Fruit fly (Drosophila melanogaster): Measurements from ENCODE around the gene dsd.

dsd gene

DNA sequence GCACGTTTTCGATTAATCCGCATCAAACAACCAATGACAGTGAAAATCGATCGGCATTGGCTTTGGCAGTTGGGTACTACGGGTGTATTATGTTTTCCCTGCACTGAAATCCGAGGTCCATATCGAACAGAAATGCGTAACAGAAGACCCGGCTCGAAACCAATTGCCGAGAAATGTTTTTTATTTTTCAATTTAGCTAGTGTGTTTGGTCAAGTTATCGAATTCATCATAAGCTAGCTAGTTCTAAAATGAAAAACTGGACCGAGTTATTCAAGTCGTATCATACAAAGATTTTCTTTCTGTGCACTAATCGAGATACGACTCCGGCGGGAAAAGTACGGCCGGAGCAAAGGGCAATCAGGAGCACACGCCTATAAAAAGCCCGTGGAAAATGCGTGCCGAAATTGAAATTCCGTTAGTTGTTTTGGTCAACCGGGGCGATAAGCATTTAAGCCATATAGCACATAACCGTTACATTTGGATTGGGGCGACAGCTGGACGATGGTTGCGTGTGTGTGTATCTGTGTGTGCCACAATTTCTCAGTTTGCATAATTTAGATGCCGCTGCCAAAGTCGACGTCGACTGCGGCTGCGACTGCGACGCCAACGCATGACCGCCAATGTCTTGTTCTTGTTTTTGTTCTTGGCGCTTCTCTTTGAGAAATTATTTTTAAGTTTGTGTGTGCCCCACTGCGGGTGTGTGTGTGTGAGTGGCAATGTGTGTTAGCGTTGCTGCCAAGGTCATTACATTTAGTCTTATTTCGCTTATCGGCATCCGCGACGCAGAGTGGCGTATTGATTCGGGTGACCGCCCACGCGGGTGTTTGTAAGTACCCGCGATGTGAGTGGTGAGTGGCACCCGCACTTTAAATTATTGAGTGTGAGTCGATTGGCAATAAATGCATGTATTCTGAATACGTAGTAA lies 2.2 kb upstream of the dsd start:
- TF ChIP-seq lola (GFP tag; optimal IDR thresholded peaks at IDR 0.05) (no peak), brk (GFP tag; optimal IDR thresholded peaks at IDR 0.05) (no peak), Sp1 (GFP tag; optimal IDR thresholded peaks at IDR 0.05) (no peak), sv (GFP tag; optimal IDR thresholded peaks at IDR 0.05) (no peak), N (GFP tag; optimal IDR thresholded peaks at IDR 0.05) (no peak), CrebA (GFP tag; optimal IDR thresholded peaks at IDR 0.05; ENCODE audit: borderline replicate concordance) (no peak), Jra (GFP tag; optimal IDR thresholded peaks at IDR 0.05) (no peak), CG32264 (GFP tag; optimal IDR thresholded peaks at IDR 0.05) (no peak), Dfd (GFP tag; optimal IDR thresholded peaks at IDR 0.05) (no peak), dsf (GFP tag; optimal IDR thresholded peaks at IDR 0.05; ENCODE audit: borderline replicate concordance) (no peak), Dif (GFP tag; optimal IDR thresholded peaks at IDR 0.05; ENCODE audit: partially characterized antibody) (no peak), rgr (GFP tag; optimal IDR thresholded peaks at IDR 0.05) (no peak), Rel (GFP tag; optimal IDR thresholded peaks at IDR 0.05) (no peak), Rel (tag; optimal IDR thresholded peaks at IDR 0.05) (no peak)

DNA sequence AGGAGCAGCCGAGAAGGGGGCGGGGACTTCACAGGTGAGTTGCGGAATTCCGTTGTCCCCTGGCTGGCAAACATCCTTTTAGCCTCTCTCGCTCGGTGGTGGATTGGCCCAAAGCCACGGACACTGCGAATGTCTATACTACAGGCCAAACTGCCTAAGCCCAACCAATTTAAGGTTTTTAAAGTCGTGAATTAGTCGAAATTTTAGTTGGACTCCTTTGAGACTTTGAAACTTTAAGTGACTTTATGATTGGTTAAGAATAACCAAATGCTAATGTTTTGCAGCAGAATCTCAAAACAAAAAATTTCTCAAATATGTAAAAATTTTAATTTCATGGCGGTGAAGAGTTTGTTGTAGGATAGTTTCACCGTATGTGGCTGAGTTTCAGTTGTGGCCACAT lies 1.3 kb upstream of the dsd start:
- TF ChIP-seq Sp1 (GFP tag; optimal IDR thresholded peaks at IDR 0.05) (no peak), Rel (GFP tag; optimal IDR thresholded peaks at IDR 0.05) (no peak), Rel (tag; optimal IDR thresholded peaks at IDR 0.05) (no peak), HLH106 (tag; optimal IDR thresholded peaks at IDR 0.05) (no peak), Hr83 (GFP tag; optimal IDR thresholded peaks at IDR 0.05; ENCODE audit: poor library complexity, severe bottlenecking) (no peak), dmrt93B (GFP tag; optimal IDR thresholded peaks at IDR 0.05) (no peak), Vsx2 (GFP tag; optimal IDR thresholded peaks at IDR 0.05; ENCODE audit: partially characterized antibody) (no peak), CrebA (GFP tag; optimal IDR thresholded peaks at IDR 0.05; ENCODE audit: borderline replicate concordance) (no peak), fru (GFP tag; optimal IDR thresholded peaks at IDR 0.05) (no peak), jim (GFP tag; optimal IDR thresholded peaks at IDR 0.05) (no peak), Jra (GFP tag; optimal IDR thresholded peaks at IDR 0.05) (no peak), ey (GFP tag; optimal IDR thresholded peaks at IDR 0.05) (no peak), lola (GFP tag; optimal IDR thresholded peaks at IDR 0.05) (no peak), GATAd (GFP tag; optimal IDR thresholded peaks at IDR 0.05) (no peak), Dfd (GFP tag; optimal IDR thresholded peaks at IDR 0.05) (no peak), Dif (GFP tag; optimal IDR thresholded peaks at IDR 0.05; ENCODE audit: partially characterized antibody) (no peak), tai (GFP tag; optimal IDR thresholded peaks at IDR 0.05) (no peak), sage (GFP tag; optimal IDR thresholded peaks at IDR 0.05) (no peak), Myc (optimal IDR thresholded peaks at IDR 0.05) (no peak)

DNA sequence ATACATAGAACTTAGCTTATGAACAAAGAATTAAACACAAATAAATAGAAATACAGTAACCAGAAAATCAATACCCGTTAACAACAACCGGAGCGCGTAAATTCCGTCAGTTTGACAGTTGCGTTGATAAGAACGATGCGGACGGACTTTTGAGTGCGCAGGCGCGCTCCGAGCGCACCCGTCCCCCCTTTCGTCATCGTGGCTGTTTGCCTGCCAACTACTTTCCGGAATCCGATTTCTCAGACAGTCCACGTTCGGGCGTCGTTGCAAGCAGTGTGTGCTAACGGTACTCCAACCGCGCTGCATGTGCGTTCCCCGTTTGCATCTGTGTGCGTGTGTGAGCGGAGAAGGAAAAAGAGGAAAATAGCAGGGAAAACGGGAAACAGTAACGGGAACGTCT lies 804 bp upstream of the dsd start:
- TF ChIP-seq lola (GFP tag; optimal IDR thresholded peaks at IDR 0.05), result no peak
- TF ChIP-seq Jra (GFP tag; optimal IDR thresholded peaks at IDR 0.05), result no peak
- TF ChIP-seq Myc (optimal IDR thresholded peaks at IDR 0.05), result no peak
- no peak for TF ChIP-seq pan (optimal IDR thresholded peaks at IDR 0.05)
- TF ChIP-seq Hnf4 (GFP tag; optimal IDR thresholded peaks at IDR 0.05), result no peak

DNA sequence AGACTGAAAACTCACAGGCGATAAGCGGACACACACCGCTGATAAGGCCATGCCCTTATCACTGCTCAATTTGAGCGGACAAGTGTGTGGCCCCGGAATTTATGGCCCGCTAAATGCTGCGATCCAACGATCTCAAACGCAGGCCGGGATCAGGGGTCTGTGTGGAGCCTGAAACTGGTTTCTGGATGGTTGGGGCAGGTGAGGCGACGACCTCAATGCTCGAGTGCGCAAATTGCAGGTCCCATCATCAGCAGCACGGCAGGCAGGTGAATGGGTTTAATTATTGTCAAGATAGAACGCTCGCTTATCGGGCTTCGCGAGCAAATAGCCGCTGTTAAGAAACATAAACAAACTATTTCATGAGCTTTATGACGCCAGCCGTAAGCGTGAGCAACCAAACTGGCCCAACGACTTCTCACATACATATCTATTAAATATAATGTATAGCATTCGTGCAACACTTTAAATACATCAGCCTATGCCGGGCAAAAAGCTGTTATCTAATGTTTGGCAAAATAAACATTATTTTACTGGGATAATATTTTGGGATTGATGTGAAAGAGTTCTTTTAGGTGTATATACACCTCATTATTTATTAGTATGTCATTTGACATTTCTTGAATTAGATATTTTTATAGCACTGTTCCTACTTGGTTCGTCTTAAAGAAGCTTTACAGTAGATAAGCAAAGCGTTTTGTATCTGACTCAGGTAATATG lies 1.5 kb downstream of the dsd start:
- TF ChIP-seq h (GFP tag; optimal IDR thresholded peaks at IDR 0.05), result no peak
- TF ChIP-seq br (GFP tag; optimal IDR thresholded peaks at IDR 0.05), result peak; percentile 6
- peak; percentile 19 for TF ChIP-seq OdsH (GFP tag; optimal IDR thresholded peaks at IDR 0.05)
- peak; percentile 14 for TF ChIP-seq Hnf4 (GFP tag; optimal IDR thresholded peaks at IDR 0.05)
